Fruit fly (Drosophila melanogaster) whole organism, embryonic: ENCODE measurements around the gene CG15435.

ENCODE experiments used
- Adf1 ChIP-seq: fragments of 200-800 bp; sonication (Bioruptor generic); IDR thresholded peaks from 2 replicates; pipeline ENCODE4 v1.3.6; 2022; ENCODE audit warnings: missing biosample characterization, missing genetic modification characterization
- Aef1 ChIP-seq: fragments of 200-800 bp; sonication (Bioruptor generic); IDR thresholded peaks from 3 replicates; pipeline ENCODE4 v1.3.6; 2022; ENCODE audit warnings: missing biosample characterization, missing genetic modification characterization
- Asciz ChIP-seq: fragments of 200-800 bp; sonication (Bioruptor generic); optimal IDR thresholded peaks from 2 replicates; lab custom pipeline; 2017; ENCODE audit warnings: missing biosample characterization, mild to moderate bottlenecking, missing genetic modification characterization, missing genetic modification reagents
- Bteb2 ChIP-seq: fragments of 200-800 bp; sonication (Bioruptor generic); optimal IDR thresholded peaks from 2 replicates; lab custom pipeline; 2016; ENCODE audit warnings: missing biosample characterization, missing genetic modification characterization
- CG11560 ChIP-seq: fragments of 200-800 bp; sonication (Bioruptor generic); IDR thresholded peaks from 3 replicates; pipeline ENCODE4 v1.3.6; 2022; ENCODE audit warnings: missing biosample characterization, missing genetic modification characterization
- CG11695 ChIP-seq: fragments of 200-800 bp; sonication (Bioruptor generic); IDR thresholded peaks from 3 replicates; pipeline ENCODE4 v1.3.6; 2022; ENCODE audit warnings: missing biosample characterization, missing genetic modification characterization
- CG13123 ChIP-seq: fragments of 200-800 bp; sonication (Bioruptor generic); optimal IDR thresholded peaks from 2 replicates; lab custom pipeline; 2016; ENCODE audit warnings: missing biosample characterization, missing genetic modification characterization
- CG13424 ChIP-seq: fragments of 200-800 bp; sonication (Bioruptor generic); optimal IDR thresholded peaks from 2 replicates; lab custom pipeline; 2019; ENCODE audit warnings: missing biosample characterization, mild to moderate bottlenecking, missing genetic modification characterization, moderate library complexity
- CG14441 ChIP-seq: fragments of 200-800 bp; sonication (Bioruptor generic); IDR thresholded peaks from 2 replicates; pipeline ENCODE4 v1.3.6; 2022; ENCODE audit warnings: missing biosample characterization, missing genetic modification characterization
- CG14667 ChIP-seq: fragments of 200-800 bp; sonication (Bioruptor generic); IDR thresholded peaks from 2 replicates; pipeline ENCODE4 v1.3.6; 2022; ENCODE audit warnings: missing biosample characterization, missing genetic modification characterization
- CG14965 ChIP-seq: fragments of 200-800 bp; sonication (Bioruptor generic); optimal IDR thresholded peaks from 2 replicates; lab custom pipeline; 2016; ENCODE audit warnings: missing biosample characterization, missing genetic modification characterization, borderline replicate concordance
- CG15011 ChIP-seq: fragments of 200-800 bp; sonication (Bioruptor generic); optimal IDR thresholded peaks from 3 replicates; lab custom pipeline; 2018; ENCODE audit warnings: missing biosample characterization, mild to moderate bottlenecking, missing genetic modification characterization
- CG1529 ChIP-seq: fragments of 200-800 bp; sonication (Bioruptor generic); optimal IDR thresholded peaks from 3 replicates; lab custom pipeline; 2018; ENCODE audit warnings: missing biosample characterization, missing genetic modification characterization
- CG16815 ChIP-seq: fragments of 200-800 bp; sonication (Bioruptor generic); optimal IDR thresholded peaks from 3 replicates; lab custom pipeline; 2017; ENCODE audit warnings: missing biosample characterization, mild to moderate bottlenecking, missing genetic modification characterization
- CG18619 ChIP-seq: fragments of 200-800 bp; sonication (Bioruptor generic); optimal IDR thresholded peaks from 3 replicates; lab custom pipeline; 2017; ENCODE audit warnings: missing biosample characterization, mild to moderate bottlenecking, missing genetic modification characterization
- CG33213 ChIP-seq: fragments of 200-800 bp; sonication (Bioruptor generic); optimal IDR thresholded peaks from 3 replicates; lab custom pipeline; 2016; ENCODE audit warnings: missing biosample characterization, missing genetic modification characterization
- CG34422 ChIP-seq: fragments of 200-800 bp; sonication (Bioruptor generic); IDR thresholded peaks from 3 replicates; pipeline ENCODE4 v1.3.6; 2022; ENCODE audit warnings: missing biosample characterization, missing genetic modification characterization
- CG43689 ChIP-seq: fragments of 200-800 bp; sonication (Bioruptor generic); IDR thresholded peaks from 2 replicates; pipeline ENCODE4 v1.3.6; 2022; ENCODE audit warnings: missing biosample characterization, missing genetic modification characterization
- CG4820 ChIP-seq: fragments of 200-800 bp; sonication (Bioruptor generic); optimal IDR thresholded peaks from 3 replicates; lab custom pipeline; 2016; ENCODE audit warnings: missing biosample characterization, missing genetic modification characterization
- CoRest ChIP-seq: fragments of 200-800 bp; sonication (Bioruptor generic); optimal IDR thresholded peaks from 3 replicates; lab custom pipeline; 2018; ENCODE audit warnings: missing biosample characterization, mild to moderate bottlenecking, missing genetic modification characterization, moderate library complexity
- D19B ChIP-seq: fragments of 200-800 bp; sonication (Bioruptor generic); optimal IDR thresholded peaks from 2 replicates; lab custom pipeline; 2017; ENCODE audit warnings: missing biosample characterization, mild to moderate bottlenecking, missing genetic modification characterization
- E2f2 ChIP-seq: fragments of 200-800 bp; sonication (Bioruptor generic); IDR thresholded peaks from 2 replicates; pipeline ENCODE4 v1.3.6; 2022; ENCODE audit warnings: missing biosample characterization, missing genetic modification characterization
- ERR ChIP-seq: fragments of 200-800 bp; sonication (Bioruptor generic); optimal IDR thresholded peaks from 2 replicates; lab custom pipeline; 2016; ENCODE audit warnings: missing biosample characterization, missing genetic modification characterization
- Fer3 ChIP-seq: fragments of 200-800 bp; sonication (Bioruptor generic); optimal IDR thresholded peaks from 2 replicates; lab custom pipeline; 2018; ENCODE audit warnings: missing biosample characterization, mild to moderate bottlenecking, missing genetic modification characterization, moderate library complexity
- Hr51 ChIP-seq, 2 experiments: fragments of 200-800 bp; sonication (Bioruptor generic); optimal IDR thresholded peaks; 2 replicates in 1 of 2; 3 replicates in 1 of 2; lab custom pipeline; 2016 to 2018; ENCODE audit warnings: missing biosample characterization in 2 of 2, missing genetic modification characterization in 2 of 2, mild to moderate bottlenecking in 1 of 2, moderate library complexity in 1 of 2
- Hr78 ChIP-seq, 2 experiments: fragments of 200-800 bp in 1 of 2; fragments of >200 bp in 1 of 2; sonication (Bioruptor generic) in 1 of 2; optimal IDR thresholded peaks; 2 replicates each; lab custom pipeline; 2017 to 2019; ENCODE audit warnings: missing biosample characterization in 2 of 2, missing genetic modification characterization in 2 of 2, mild to moderate bottlenecking in 1 of 2, moderate library complexity in 1 of 2
- Kr ChIP-seq: fragments of 200-800 bp; sonication (Bioruptor generic); optimal IDR thresholded peaks from 2 replicates; lab custom pipeline; 2017; ENCODE audit warnings: missing biosample characterization, mild to moderate bottlenecking, missing genetic modification characterization
- Lpt ChIP-seq: fragments of >200 bp; optimal IDR thresholded peaks from 2 replicates; lab custom pipeline; 2018; ENCODE audit warnings: missing biosample characterization, missing genetic modification characterization
- Meics ChIP-seq: fragments of 200-800 bp; sonication (Bioruptor generic); optimal IDR thresholded peaks from 2 replicates; lab custom pipeline; 2017; ENCODE audit warnings: missing biosample characterization, mild to moderate bottlenecking, missing genetic modification characterization
- Mes4 ChIP-seq: fragments of 200-800 bp; sonication (Bioruptor generic); optimal IDR thresholded peaks from 2 replicates; lab custom pipeline; 2016; ENCODE audit warnings: missing biosample characterization, missing genetic modification characterization
- Opbp ChIP-seq: fragments of 200-800 bp; sonication (Bioruptor generic); IDR thresholded peaks from 3 replicates; pipeline ENCODE4 v1.3.6; 2022; ENCODE audit warnings: missing biosample characterization, missing genetic modification characterization; ENCODE audit not compliant: partially characterized antibody
- Ptx1 ChIP-seq: fragments of 200-800 bp; sonication (Bioruptor generic); IDR thresholded peaks from 2 replicates; pipeline ENCODE4 v1.3.6; 2022; ENCODE audit warnings: missing biosample characterization, missing genetic modification characterization
- Usf ChIP-seq: fragments of 200-800 bp; sonication (Bioruptor generic); optimal IDR thresholded peaks from 2 replicates; lab custom pipeline; 2017; ENCODE audit warnings: missing genotype, missing biosample characterization, missing genetic modification characterization
- ac ChIP-seq: fragments of 200-800 bp; sonication (Bioruptor generic); optimal IDR thresholded peaks from 3 replicates; lab custom pipeline; 2017; ENCODE audit warnings: missing biosample characterization, mild to moderate bottlenecking, missing genetic modification characterization
- ap ChIP-seq: fragments of 200-800 bp; sonication (Bioruptor generic); IDR thresholded peaks from 2 replicates; pipeline ENCODE4 v1.3.6; 2022; ENCODE audit warnings: missing biosample characterization, missing genetic modification characterization
- cad ChIP-seq: fragments of >200 bp; optimal IDR thresholded peaks from 2 replicates; lab custom pipeline; 2017; ENCODE audit warnings: missing biosample characterization, missing genetic modification characterization
- chinmo ChIP-seq: fragments of 200-800 bp; sonication (Bioruptor generic); IDR thresholded peaks from 4 replicates; pipeline ENCODE4 v1.3.6; 2022; ENCODE audit warnings: missing biosample characterization, missing genetic modification characterization; ENCODE audit not compliant: partially characterized antibody
- dati ChIP-seq: fragments of 200-800 bp; sonication (Bioruptor generic); IDR thresholded peaks from 2 replicates; pipeline ENCODE4 v1.3.6; 2022; ENCODE audit warnings: missing biosample characterization, missing genetic modification characterization
- dmrt99B ChIP-seq: fragments of 200-800 bp; sonication (Bioruptor generic); optimal IDR thresholded peaks from 2 replicates; lab custom pipeline; 2018; ENCODE audit warnings: missing biosample characterization, mild to moderate bottlenecking, missing genetic modification characterization, moderate library complexity
- esg ChIP-seq: fragments of 200-800 bp; sonication (Bioruptor generic); conservative IDR thresholded peaks from 2 replicates; pipeline ENCODE4 v1.3.6; 2022; ENCODE audit warnings: missing biosample characterization, missing genetic modification characterization
- fd64A ChIP-seq: fragments of 200-800 bp; sonication (Bioruptor generic); optimal IDR thresholded peaks from 3 replicates; lab custom pipeline; 2018; ENCODE audit warnings: missing biosample characterization, mild to moderate bottlenecking, missing genetic modification characterization
- gfzf ChIP-seq: fragments of 200-800 bp; sonication (Bioruptor generic); optimal IDR thresholded peaks from 2 replicates; lab custom pipeline; 2016; ENCODE audit warnings: missing biosample characterization, mild to moderate bottlenecking, missing genetic modification characterization, moderate library complexity
- grn ChIP-seq: fragments of 200-800 bp; sonication (Bioruptor generic); optimal IDR thresholded peaks from 3 replicates; lab custom pipeline; 2017; ENCODE audit warnings: missing biosample characterization, missing genetic modification characterization
- gro ChIP-seq: fragments of 200-800 bp; sonication (Bioruptor generic); optimal IDR thresholded peaks from 2 replicates; lab custom pipeline; 2016; ENCODE audit warnings: missing biosample characterization, missing genetic modification characterization
- hb ChIP-seq: fragments of 200-800 bp; sonication (Bioruptor generic); IDR thresholded peaks from 3 replicates; pipeline ENCODE4 v1.3.6; 2022; ENCODE audit warnings: missing biosample characterization, missing genetic modification characterization; ENCODE audit not compliant: partially characterized antibody
- jing ChIP-seq: fragments of 200-800 bp; sonication (Bioruptor generic); optimal IDR thresholded peaks from 2 replicates; lab custom pipeline; 2018; ENCODE audit warnings: missing biosample characterization, mild to moderate bottlenecking, missing genetic modification characterization
- oc ChIP-seq: fragments of 200-800 bp; sonication (Bioruptor generic); optimal IDR thresholded peaks from 2 replicates; lab custom pipeline; 2018; ENCODE audit warnings: missing biosample characterization, mild to moderate bottlenecking, missing genetic modification characterization, moderate library complexity
- pnt ChIP-seq: fragments of 200-800 bp; sonication (Bioruptor generic); optimal IDR thresholded peaks from 3 replicates; lab custom pipeline; 2016; ENCODE audit warnings: missing biosample characterization, missing genetic modification characterization
- run ChIP-seq: fragments of 200-800 bp; sonication (Bioruptor generic); optimal IDR thresholded peaks from 3 replicates; lab custom pipeline; 2018; ENCODE audit warnings: missing biosample characterization, mild to moderate bottlenecking, missing genetic modification characterization
- scrt ChIP-seq: fragments of 200-800 bp; sonication (Bioruptor generic); optimal IDR thresholded peaks from 2 replicates; lab custom pipeline; 2018; ENCODE audit warnings: missing biosample characterization, mild to moderate bottlenecking, missing genetic modification characterization, moderate library complexity
- sens ChIP-seq: fragments of 200-800 bp; sonication (Bioruptor generic); peaks from one replicate; lab custom pipeline; 2016; ENCODE audit warnings: missing biosample characterization, missing genetic modification characterization
- so ChIP-seq: fragments of 200-800 bp; sonication (Bioruptor generic); IDR thresholded peaks from 3 replicates; pipeline ENCODE4 v1.3.6; 2022; ENCODE audit warnings: missing biosample characterization, missing genetic modification characterization

The CG15435 gene

DNA sequence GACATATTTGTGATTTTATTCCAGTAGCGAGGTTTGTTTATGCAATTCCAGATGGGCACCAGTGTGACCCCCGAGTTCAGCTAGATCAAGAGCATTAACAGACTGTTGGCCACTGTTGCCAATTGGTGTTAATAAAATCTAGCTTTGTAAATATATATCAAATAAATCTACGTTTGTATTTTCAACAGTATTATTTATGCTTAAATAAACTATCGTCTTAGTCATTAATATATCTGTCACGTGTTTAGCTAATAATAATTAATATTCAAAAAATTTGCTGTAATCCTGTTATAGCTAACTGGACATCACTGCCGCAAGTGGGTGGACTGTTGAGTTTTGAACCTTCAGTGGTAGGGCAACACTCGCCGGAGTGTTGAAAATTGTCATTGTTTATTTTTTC is at the start of gene CG15435, which contains the start of gene mRpL27 (continued):
- TF ChIP-seq gfzf (no peak), ac (GFP tag; lab: Kevin White, UChicago) (no peak), gro (GFP tag; lab: Kevin White, UChicago) (no peak), Fer3 (tag; lab: Kevin White, UChicago) (peak; percentile 44), run (no peak), Asciz (GFP tag; lab: Kevin White, UChicago) (no peak), CG14441 (GFP tag; lab: Robert Waterston, UW) (no peak), D19B (GFP tag; lab: Kevin White, UChicago) (no peak), CG15011 (GFP tag; lab: Kevin White, UChicago) (no peak), CG13123 (no peak), oc (tag; lab: Kevin White, UChicago) (no peak), scrt (GFP tag; lab: Kevin White, UChicago) (peak; percentile 59), Bteb2 (GFP tag; lab: Kevin White, UChicago) (no peak), CG11695 (GFP tag; lab: Robert Waterston, UW) (no peak), CG16815 (GFP tag; lab: Kevin White, UChicago) (no peak), dmrt99B (tag; lab: Kevin White, UChicago) (peak; percentile 15), CG1529 (GFP tag; lab: Kevin White, UChicago) (no peak), fd64A (GFP tag; lab: Kevin White, UChicago) (no peak), ERR (GFP tag; lab: Kevin White, UChicago) (no peak), dati (GFP tag; lab: Robert Waterston, UW) (no peak), CG14667 (no peak), sens (GFP tag; lab: Kevin White, UChicago) (peak; percentile 67), Mes4 (GFP tag; lab: Kevin White, UChicago) (no peak), CG43689 (no peak), CG13424 (tag; lab: Kevin White, UChicago) (peak; percentile 58), Opbp (GFP tag; lab: Robert Waterston, UW) (0 out of 3 replicates have a peak, but pooled peaks have one; percentile 15), CoRest (peak; percentile 61), grn (no peak), CG4820 (no peak), Adf1 (GFP tag; lab: Robert Waterston, UW) (no peak), so (no peak), CG14965 (GFP tag; lab: Kevin White, UChicago) (no peak), CG18619 (GFP tag; lab: Kevin White, UChicago) (no peak), pnt (GFP tag; lab: Kevin White, UChicago) (no peak), chinmo (GFP tag; lab: Robert Waterston, UW) (no peak), CG34422 (GFP tag; lab: Robert Waterston, UW) (no peak), Meics (GFP tag; lab: Kevin White, UChicago) (no peak), Hr78 (GFP tag; optimal IDR thresholded peaks at IDR 0.05; lab: Kevin White, UChicago) (no peak), ap (no peak), CG11560 (tag; lab: Robert Waterston, UW) (no peak), CG33213 (GFP tag; lab: Kevin White, UChicago) (no peak), esg (GFP tag; lab: Robert Waterston, UW) (no peak), Usf (GFP tag; lab: Kevin White, UChicago) (no peak), jing (no peak), Lpt (no peak), Hr51 (GFP tag; optimal IDR thresholded peaks at IDR 0.05; lab: Kevin White, UChicago) (peak in 1 of 2 experiments; percentile 44), cad (GFP tag; lab: Kevin White, UChicago) (no peak), Aef1 (GFP tag; lab: Robert Waterston, UW) (no peak), Ptx1 (GFP tag; lab: Robert Waterston, UW) (peak; percentile 44), hb (GFP tag; lab: Robert Waterston, UW) (no peak), E2f2 (no peak), Kr (GFP tag; lab: Kevin White, UChicago) (no peak)
